Worm (Caenorhabditis elegans) whole organism, mixed stage, embryonic: ENCODE results near the gene rpt-3.

Experiments
- M03D4.4 ChIP-seq: sonication (generic microtip); optimal IDR thresholded peaks from 2 replicates; lab custom pipeline; 2017; ENCODE audit warnings: mild to moderate bottlenecking, missing genetic modification characterization, missing compliant biosample characterization
- ceh-39 ChIP-seq: fragments of 150-350 bp; optimal IDR thresholded peaks from 2 replicates; lab custom pipeline; 2014; ENCODE audit warnings: missing biosample characterization, missing genetic modification characterization
- ceh-43 ChIP-seq: fragments of 200-800 bp; sonication (Bioruptor generic); optimal IDR thresholded peaks from 2 replicates; lab custom pipeline; 2018; ENCODE audit warnings: mild to moderate bottlenecking, missing genetic modification characterization, moderate library complexity, missing compliant biosample characterization
- ceh-83 ChIP-seq: fragments of 200-800 bp; sonication (Bioruptor generic); optimal IDR thresholded peaks from 2 replicates; lab custom pipeline; 2018; ENCODE audit warnings: mild to moderate bottlenecking, missing genetic modification characterization, missing compliant biosample characterization
- ces-1 ChIP-seq: fragments of 150-350 bp; optimal IDR thresholded peaks from 2 replicates; lab custom pipeline; 2014; ENCODE audit warnings: missing biosample characterization, missing genetic modification reagents, missing genetic modification characterization
- drap-1 ChIP-seq: fragments of 200-800 bp; sonication (Bioruptor generic); optimal IDR thresholded peaks from 3 replicates; lab custom pipeline; 2018; ENCODE audit warnings: mild to moderate bottlenecking, missing genetic modification characterization, missing compliant biosample characterization
- elt-1 ChIP-seq: sonication (generic microtip); optimal IDR thresholded peaks from 2 replicates; lab custom pipeline; 2017; ENCODE audit warnings: missing genetic modification characterization, mild to moderate bottlenecking, missing compliant biosample characterization, antibody characterized with exemption, moderate library complexity, borderline replicate concordance; ENCODE audit not compliant: insufficient read depth
- elt-3 ChIP-seq: fragments of 150-350 bp; optimal IDR thresholded peaks from 2 replicates; lab custom pipeline; 2014; ENCODE audit warnings: missing biosample characterization, missing genetic modification characterization
- flh-1 ChIP-seq: fragments of 200-800 bp; sonication (Bioruptor generic); optimal IDR thresholded peaks from 2 replicates; lab custom pipeline; 2018; ENCODE audit warnings: mild to moderate bottlenecking, missing genetic modification characterization, moderate library complexity, missing compliant biosample characterization
- ham-2 ChIP-seq: fragments of 200-800 bp; sonication (Bioruptor generic); optimal IDR thresholded peaks from 2 replicates; lab custom pipeline; 2018; ENCODE audit warnings: mild to moderate bottlenecking, missing genetic modification characterization, missing compliant biosample characterization
- hlh-1 ChIP-seq: fragments of 150-350 bp; optimal IDR thresholded peaks from 2 replicates; lab custom pipeline; 2014; ENCODE audit warnings: missing biosample characterization, missing genetic modification reagents, missing genetic modification characterization
- lin-13 ChIP-seq: fragments of 150-350 bp; optimal IDR thresholded peaks from 2 replicates; lab custom pipeline; 2014; ENCODE audit warnings: missing biosample characterization, missing genetic modification characterization
- lin-32 ChIP-seq: fragments of 200-800 bp; sonication (Bioruptor generic); optimal IDR thresholded peaks from 2 replicates; lab custom pipeline; 2018; ENCODE audit warnings: mild to moderate bottlenecking, missing genetic modification characterization, missing compliant biosample characterization
- lsy-2 ChIP-seq: fragments of 150-350 bp; optimal IDR thresholded peaks from 2 replicates; lab custom pipeline; 2014; ENCODE audit warnings: missing biosample characterization, missing genetic modification characterization
- mab-5 ChIP-seq: fragments of 150-350 bp; optimal IDR thresholded peaks from 2 replicates; lab custom pipeline; 2014; ENCODE audit warnings: missing biosample characterization, missing genetic modification characterization
- mep-1 ChIP-seq: fragments of 150-350 bp; optimal IDR thresholded peaks from 2 replicates; lab custom pipeline; 2017; ENCODE audit warnings: missing biosample characterization, missing genetic modification reagents, missing genetic modification characterization, inconsistent platforms
- mls-2 ChIP-seq: sonication (generic microtip); optimal IDR thresholded peaks from 2 replicates; lab custom pipeline; 2016; ENCODE audit warnings: mild to moderate bottlenecking, missing genetic modification characterization, moderate library complexity, missing compliant biosample characterization
- nhr-12 ChIP-seq: fragments of 150-350 bp; optimal IDR thresholded peaks from 2 replicates; lab custom pipeline; 2014; ENCODE audit warnings: missing biosample characterization, missing genetic modification characterization
- nhr-2 ChIP-seq: fragments of 150-350 bp; optimal IDR thresholded peaks from 2 replicates; lab custom pipeline; 2014; ENCODE audit warnings: missing biosample characterization, missing genetic modification characterization
- nhr-237 ChIP-seq: fragments of 150-350 bp; optimal IDR thresholded peaks from 2 replicates; lab custom pipeline; 2014; ENCODE audit warnings: missing biosample characterization, missing genetic modification characterization
- nhr-76 ChIP-seq: sonication (generic microtip); optimal IDR thresholded peaks from 2 replicates; lab custom pipeline; 2017; ENCODE audit warnings: missing biosample characterization, missing genetic modification characterization
- pha-4 ChIP-seq: fragments of 150-350 bp; optimal IDR thresholded peaks from 2 replicates; lab custom pipeline; 2018; ENCODE audit warnings: missing biosample characterization, missing genetic modification reagents, missing genetic modification characterization
- sem-2 ChIP-seq: fragments of 200-800 bp; sonication (Bioruptor generic); optimal IDR thresholded peaks from 2 replicates; lab custom pipeline; 2018; ENCODE audit warnings: mild to moderate bottlenecking, missing genetic modification characterization, missing compliant biosample characterization
- snpc-4 ChIP-seq: fragments of 150-350 bp; optimal IDR thresholded peaks from 2 replicates; lab custom pipeline; 2014; ENCODE audit warnings: missing biosample characterization, missing genetic modification characterization
- sptf-1 ChIP-seq: sonication (generic microtip); optimal IDR thresholded peaks from 2 replicates; lab custom pipeline; 2017; ENCODE audit warnings: mild to moderate bottlenecking, missing genetic modification characterization, moderate library complexity, missing compliant biosample characterization
- tbx-8 ChIP-seq: fragments of 200-800 bp; sonication (Bioruptor generic); optimal IDR thresholded peaks from 2 replicates; lab custom pipeline; 2018; ENCODE audit warnings: mild to moderate bottlenecking, missing genetic modification characterization, moderate library complexity, missing compliant biosample characterization
- unc-120 ChIP-seq: sonication (generic microtip); optimal IDR thresholded peaks from 2 replicates; lab custom pipeline; 2017; ENCODE audit warnings: missing genetic modification characterization, missing compliant biosample characterization; ENCODE audit not compliant: poor library complexity, severe bottlenecking
- unc-39 ChIP-seq: fragments of 150-350 bp; optimal IDR thresholded peaks from 2 replicates; lab custom pipeline; 2014; ENCODE audit warnings: missing biosample characterization, missing genetic modification characterization
- unc-62 ChIP-seq: fragments of 150-350 bp; optimal IDR thresholded peaks from 2 replicates; lab custom pipeline; 2014; ENCODE audit warnings: missing biosample characterization, missing genetic modification reagents, missing genetic modification characterization
- ztf-11 ChIP-seq: fragments of 150-350 bp; optimal IDR thresholded peaks from 2 replicates; lab custom pipeline; 2014; ENCODE audit warnings: missing biosample characterization, missing genetic modification characterization

Gene rpt-3

DNA sequence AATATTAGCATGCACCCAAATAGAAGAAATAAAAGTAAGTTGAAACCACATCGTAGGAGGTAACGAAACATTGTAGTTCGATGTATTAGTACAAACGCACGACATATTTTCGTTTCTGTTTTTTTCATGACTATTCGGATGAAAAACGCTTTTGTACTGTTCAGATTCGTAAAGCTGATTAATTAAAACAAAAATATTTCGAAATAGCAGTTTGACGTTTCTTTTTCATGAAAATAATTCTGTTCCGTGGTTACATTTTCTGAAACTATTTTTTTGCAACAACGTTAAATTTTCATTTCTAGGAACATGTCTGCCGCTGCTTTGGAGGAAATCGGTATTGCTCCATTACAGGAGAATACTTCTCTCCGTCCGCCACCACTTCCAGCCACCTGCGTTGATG, at the start of gene rpt-3:
TSS of gene rpt-3 (plus strand) at position 301 of the 400 bp plus-strand sequence.
- TF ChIP-seq lsy-2: no peak
- TF ChIP-seq sptf-1 (tag; lab: Kevin White, UChicago): no peak
- no peak for TF ChIP-seq elt-1 (tag; lab: Kevin White, UChicago)
- no peak for TF ChIP-seq nhr-76 (tag; lab: Kevin White, UChicago)
- no peak for TF ChIP-seq ztf-11 (tag; lab: Kevin White, UChicago)
- no peak for TF ChIP-seq sem-2
- no peak for TF ChIP-seq ham-2 (GFP tag; lab: Kevin White, UChicago)
- no peak for TF ChIP-seq ceh-39

DNA sequence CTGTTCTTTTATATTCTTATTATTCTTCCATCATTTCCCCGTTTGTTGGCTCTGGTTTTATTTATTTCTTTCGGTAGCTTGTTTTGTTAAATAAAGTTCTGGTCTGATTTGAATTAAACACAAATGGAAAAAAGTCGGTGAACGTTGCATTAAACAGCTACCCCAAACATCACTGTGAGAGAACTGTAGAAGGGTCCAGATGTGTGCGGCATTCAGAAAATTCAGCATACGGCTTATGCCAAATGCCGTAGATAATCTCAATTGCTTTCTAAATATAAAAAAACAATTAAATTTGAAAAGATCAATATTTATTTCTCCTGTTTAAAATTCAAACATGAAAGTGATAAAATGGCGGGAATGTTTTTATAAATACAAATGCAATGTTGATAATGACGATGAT, 49.7 kb upstream of the rpt-3 start:
- no peak for TF ChIP-seq tbx-8 (GFP tag; lab: Kevin White, UChicago)
- no peak for TF ChIP-seq lin-32 (GFP tag; lab: Kevin White, UChicago)
- no peak for TF ChIP-seq lin-13 (tag; lab: Kevin White, UChicago)
- no peak for TF ChIP-seq snpc-4 (tag; lab: Kevin White, UChicago)
- TF ChIP-seq ces-1: no peak
- TF ChIP-seq flh-1 (GFP tag; lab: Kevin White, UChicago): no peak
- no peak for TF ChIP-seq unc-120 (tag; lab: Kevin White, UChicago)
- no peak for TF ChIP-seq nhr-2 (tag; lab: Kevin White, UChicago)
- no peak for TF ChIP-seq nhr-12 (tag; lab: Kevin White, UChicago)
- no peak for TF ChIP-seq nhr-76 (tag; lab: Kevin White, UChicago)
- TF ChIP-seq unc-39: no peak
- no peak for TF ChIP-seq ceh-39
- TF ChIP-seq ceh-83 (GFP tag; lab: Kevin White, UChicago): no peak
- no peak for TF ChIP-seq elt-3
- no peak for TF ChIP-seq nhr-237 (tag; lab: Kevin White, UChicago)
- no peak for TF ChIP-seq ceh-43 (GFP tag; lab: Kevin White, UChicago)
- TF ChIP-seq ztf-11 (tag; lab: Kevin White, UChicago): no peak
- TF ChIP-seq pha-4 (tag; lab: Kevin White, UChicago): no peak
- TF ChIP-seq, all 35 proteins: peak for 0

DNA sequence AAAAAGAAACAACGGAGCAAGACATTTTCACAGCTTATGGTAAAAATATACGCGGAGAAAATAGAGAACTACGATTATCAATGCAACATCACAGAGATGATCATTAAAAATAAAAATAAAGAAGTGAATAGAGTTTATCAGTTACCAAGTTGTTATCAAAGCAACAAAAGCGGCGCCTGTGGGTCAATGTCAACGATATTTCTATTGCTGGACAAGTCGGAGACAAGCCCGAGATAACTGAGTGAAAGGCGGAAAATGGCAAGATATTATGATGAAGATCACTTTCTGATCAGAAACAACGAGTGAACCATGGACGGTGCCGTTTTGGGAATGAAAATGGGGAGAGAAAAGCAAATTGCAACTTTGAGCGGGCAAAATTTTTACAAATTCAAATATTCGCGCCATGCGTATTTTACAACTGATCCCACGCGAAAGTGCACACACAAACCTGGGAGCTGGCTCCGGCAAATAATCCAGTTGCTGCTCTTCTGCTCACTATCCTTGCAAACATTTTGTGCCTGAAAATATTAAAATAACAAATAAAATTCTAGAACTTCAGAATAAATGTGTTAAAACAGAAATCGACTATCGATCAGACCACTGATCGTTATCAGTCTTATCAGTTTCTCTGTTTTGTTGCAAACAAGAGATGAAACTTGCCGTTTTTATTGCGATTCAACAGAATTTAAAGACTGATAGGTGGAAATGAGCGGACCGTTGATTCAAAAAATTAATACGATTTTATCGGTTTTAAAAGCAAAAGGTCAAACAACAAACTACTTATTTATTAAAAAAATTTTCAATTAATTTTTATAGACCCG, 47.1 kb upstream of the rpt-3 start, which contains the start of gene mel-32:
TSS of gene mel-32 (minus strand) at position 696 of the 821 bp plus-strand sequence.
- no peak for TF ChIP-seq unc-62 (GFP tag; lab: Kevin White, UChicago)
- TF ChIP-seq mls-2 (tag; lab: Kevin White, UChicago): no peak
- no peak for TF ChIP-seq snpc-4 (tag; lab: Kevin White, UChicago)
- no peak for TF ChIP-seq nhr-237 (tag; lab: Kevin White, UChicago)

DNA sequence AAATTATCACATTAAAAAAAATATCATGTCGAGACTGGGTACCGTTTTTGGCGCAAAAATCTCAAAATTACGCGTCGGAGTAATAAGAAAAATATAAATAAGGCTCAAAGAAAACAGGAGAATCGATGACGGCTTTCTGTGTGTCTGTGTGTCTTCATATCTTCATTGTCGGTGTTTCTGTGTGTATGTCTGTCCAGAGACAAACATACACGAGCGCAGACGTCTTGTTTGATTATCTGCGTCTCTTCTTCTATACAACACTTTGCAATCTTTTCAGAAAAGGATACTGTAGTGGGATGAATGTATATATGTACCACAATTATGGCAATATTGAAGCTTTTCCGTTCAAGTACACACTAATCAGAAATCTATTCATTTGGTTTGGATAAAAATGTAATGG, 45.3 kb upstream of the rpt-3 start, which contains the start of gene C05D11.13:
TSS of gene C05D11.13 (minus strand) at position 252 of the 400 bp plus-strand sequence.
- TF ChIP-seq hlh-1 (tag; lab: Kevin White, UChicago) (no peak), M03D4.4 (tag; lab: Kevin White, UChicago) (peak; percentile 17), lsy-2 (peak; percentile 43), mls-2 (tag; lab: Kevin White, UChicago) (peak; percentile 3), snpc-4 (tag; lab: Kevin White, UChicago) (no peak), nhr-12 (tag; lab: Kevin White, UChicago) (no peak), ceh-43 (GFP tag; lab: Kevin White, UChicago) (no peak), pha-4 (tag; lab: Kevin White, UChicago) (peak; percentile 68), unc-120 (tag; lab: Kevin White, UChicago) (peak; percentile 37), flh-1 (GFP tag; lab: Kevin White, UChicago) (no peak), drap-1 (GFP tag; lab: Kevin White, UChicago) (no peak), sptf-1 (tag; lab: Kevin White, UChicago) (no peak), mep-1 (no peak), ham-2 (GFP tag; lab: Kevin White, UChicago) (peak; percentile 10), mab-5 (no peak)
- TF ChIP-seq, all 35 proteins: peak for 6
